Worm (Caenorhabditis elegans): Measurements from ENCODE around the gene tag-297.

tag-297 gene

ce11 chrII:14635179-14635578, 7.7 kb downstream of the tag-297 start:
- peak; percentile 1 for TF ChIP-seq skn-1 (tag; optimal IDR thresholded peaks at IDR 0.05)
- TF ChIP-seq nhr-43 (tag; optimal IDR thresholded peaks at IDR 0.05; ENCODE audit: poor library complexity, severe bottlenecking), result peak; percentile 77
- peak; percentile 32 for TF ChIP-seq nfya-1 (tag; optimal IDR thresholded peaks at IDR 0.05; ENCODE audit: insufficient read depth)
- TF ChIP-seq unc-62 (GFP tag; optimal IDR thresholded peaks at IDR 0.05), result no peak
- peak; percentile 74 for TF ChIP-seq snpc-4 (tag; optimal IDR thresholded peaks at IDR 0.05)
- TF ChIP-seq egl-27 (tag; optimal IDR thresholded peaks at IDR 0.05), result no peak
- TF ChIP-seq nhr-11 (tag; optimal IDR thresholded peaks at IDR 0.05), result no peak
- peak; percentile 12 for TF ChIP-seq lin-15B (tag; optimal IDR thresholded peaks at IDR 0.05)
- peak; percentile 79 for TF ChIP-seq lin-39 (tag; optimal IDR thresholded peaks at IDR 0.05)
- peak; percentile 54 for TF ChIP-seq hmg-11 (tag; optimal IDR thresholded peaks at IDR 0.05)

- TF ChIP-seq snpc-4 (tag; optimal IDR thresholded peaks at IDR 0.05), result peak; percentile 50
Observed at ce11 chrII:14635895-14636294, 8.5 kb downstream of the tag-297 start.

ce11 chrII:14636737-14637136, 9.3 kb downstream of the tag-297 start, which contains the start of gene sre-13:
Gene sre-13 (minus strand): TSS chrII:14636837.
- TF ChIP-seq lin-39 (tag; optimal IDR thresholded peaks at IDR 0.05), result no peak
- TF ChIP-seq nhr-25 (tag; optimal IDR thresholded peaks at IDR 0.05), result no peak
- no peak for TF ChIP-seq nhr-12 (tag; optimal IDR thresholded peaks at IDR 0.05)
- TF ChIP-seq fkh-10 (GFP tag; optimal IDR thresholded peaks at IDR 0.05), result no peak
- TF ChIP-seq zag-1 (tag; optimal IDR thresholded peaks at IDR 0.05), result no peak
- no peak for TF ChIP-seq pqm-1 (tag; optimal IDR thresholded peaks at IDR 0.05)
- TF ChIP-seq ztf-4 (tag; optimal IDR thresholded peaks at IDR 0.05), result no peak
- no peak for TF ChIP-seq ceh-9 (tag; optimal IDR thresholded peaks at IDR 0.05)
- TF ChIP-seq mdl-1 (tag; optimal IDR thresholded peaks at IDR 0.05), result no peak
- no peak for TF ChIP-seq fkh-2 (tag; optimal IDR thresholded peaks at IDR 0.05)
- no peak for TF ChIP-seq snpc-4 (tag; optimal IDR thresholded peaks at IDR 0.05)
- no peak for TF ChIP-seq egl-27 (tag; optimal IDR thresholded peaks at IDR 0.05)
- no peak for TF ChIP-seq nhr-43 (tag; optimal IDR thresholded peaks at IDR 0.05; ENCODE audit: poor library complexity, severe bottlenecking)
- no peak for TF ChIP-seq pha-4 (tag; optimal IDR thresholded peaks at IDR 0.05)
- no peak for TF ChIP-seq eor-1 (tag; optimal IDR thresholded peaks at IDR 0.05)

- TF ChIP-seq snpc-4 (tag; optimal IDR thresholded peaks at IDR 0.05), result peak; percentile 74
Observed at ce11 chrII:14641387-14641786, 14.0 kb downstream of the tag-297 start.

- TF ChIP-seq fos-1 (tag; optimal IDR thresholded peaks at IDR 0.05) (no peak), skn-1 (tag; optimal IDR thresholded peaks at IDR 0.05) (no peak), ama-1 (optimal IDR thresholded peaks at IDR 0.05) (no peak), nhr-77 (tag; optimal IDR thresholded peaks at IDR 0.05) (no peak), R02D3.7 (tag; optimal IDR thresholded peaks at IDR 0.05) (no peak), ceh-82 (tag; optimal IDR thresholded peaks at IDR 0.05) (no peak), lin-15B (tag; optimal IDR thresholded peaks at IDR 0.05) (no peak)
Observed at ce11 chrII:14643983-14644382, 16.6 kb downstream of the tag-297 start, which contains the start of gene atgp-2. Gene atgp-2 (minus strand): TSS chrII:14644083.

- TF ChIP-seq mdl-1 (tag; optimal IDR thresholded peaks at IDR 0.05) (no peak), ceh-28 (tag; optimal IDR thresholded peaks at IDR 0.05) (no peak), lsy-12 (tag; optimal IDR thresholded peaks at IDR 0.05) (no peak), unc-39 (tag; optimal IDR thresholded peaks at IDR 0.05) (no peak)
Observed at ce11 chrII:14644465-14644864, 17.0 kb downstream of the tag-297 start.

- TF ChIP-seq lsy-12 (tag; optimal IDR thresholded peaks at IDR 0.05), result no peak
- TF ChIP-seq nfya-1 (tag; optimal IDR thresholded peaks at IDR 0.05; ENCODE audit: insufficient read depth), result peak; percentile 57
- no peak for TF ChIP-seq ama-1 (optimal IDR thresholded peaks at IDR 0.05)
- TF ChIP-seq elt-3 (tag; optimal IDR thresholded peaks at IDR 0.05), result no peak
- peak; percentile 68 for TF ChIP-seq snpc-4 (tag; optimal IDR thresholded peaks at IDR 0.05)
- TF ChIP-seq sea-2 (GFP tag; optimal IDR thresholded peaks at IDR 0.05), result no peak
- no peak for TF ChIP-seq aly-2 (tag; optimal IDR thresholded peaks at IDR 0.05)
- no peak for TF ChIP-seq ceh-16 (tag; optimal IDR thresholded peaks at IDR 0.05)
- TF ChIP-seq ceh-9 (tag; optimal IDR thresholded peaks at IDR 0.05), result no peak
- TF ChIP-seq jun-1 (tag; optimal IDR thresholded peaks at IDR 0.05), result no peak
- TF ChIP-seq egl-27 (tag; optimal IDR thresholded peaks at IDR 0.05), result no peak
- peak; percentile 61 for TF ChIP-seq egl-5 (tag; optimal IDR thresholded peaks at IDR 0.05)
- peak; percentile 62 for TF ChIP-seq unc-62 (GFP tag; optimal IDR thresholded peaks at IDR 0.05)
- peak; percentile 25 for TF ChIP-seq nhr-25 (tag; optimal IDR thresholded peaks at IDR 0.05)
- TF ChIP-seq hmg-11 (tag; optimal IDR thresholded peaks at IDR 0.05), result peak; percentile 79
- TF ChIP-seq lin-39 (tag; optimal IDR thresholded peaks at IDR 0.05), result peak; percentile 84
- peak; percentile 51 for TF ChIP-seq pha-4 (tag; optimal IDR thresholded peaks at IDR 0.05)
- TF ChIP-seq nhr-43 (tag; optimal IDR thresholded peaks at IDR 0.05; ENCODE audit: poor library complexity, severe bottlenecking), result peak; percentile 21
Observed at ce11 chrII:14645290-14645689, 17.9 kb downstream of the tag-297 start.
